Fruit fly (Drosophila melanogaster): ENCODE data around the gene c12.1.

c12.1 gene

dm6 chrX:9319140-9319539, at the start of gene c12.1, which contains the start of gene c12.2:
c12.1 (minus strand) TSS chrX:9319223.
c12.2 (plus strand) TSS chrX:9319359.
- TF ChIP-seq Pif1B (GFP tag; optimal IDR thresholded peaks at IDR 0.05), result no peak
- peak; percentile 51; the same call in 1 of the 2 replicates for TF ChIP-seq CG12605 (GFP tag; IDR thresholded peaks at IDR 0.05)

DNA sequence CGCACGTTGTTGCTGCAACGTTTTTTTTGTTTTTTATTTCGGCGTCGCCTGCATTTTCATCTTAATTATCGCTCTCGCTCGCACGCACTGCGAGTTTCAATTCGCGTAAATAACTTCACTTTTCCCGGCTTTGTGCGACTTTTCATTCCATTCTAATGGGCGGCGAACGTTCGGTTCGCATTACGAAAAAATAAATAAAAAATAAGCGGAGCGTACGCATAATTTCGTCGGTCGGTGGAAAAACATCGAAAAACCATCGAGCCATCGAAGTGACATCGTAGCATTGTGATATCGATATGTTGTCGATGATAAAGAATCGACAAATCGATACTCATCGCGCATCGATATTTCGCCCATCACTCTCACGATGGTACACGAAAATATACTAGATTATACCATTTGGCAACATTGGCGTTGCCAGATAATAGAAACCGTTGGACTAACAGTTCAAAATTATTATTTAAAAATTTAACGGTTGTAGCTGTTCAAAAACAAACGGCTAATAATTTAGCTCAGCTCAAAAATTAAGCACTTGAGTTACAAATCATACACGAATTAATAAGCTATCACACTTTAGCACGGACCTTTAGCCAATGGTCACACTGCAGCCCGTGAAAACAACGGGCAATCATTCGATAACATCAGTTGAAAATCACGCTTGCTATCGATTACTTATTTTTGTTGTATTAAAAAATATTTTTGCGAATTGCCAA, 37.1 kb upstream of the c12.1 start, which contains the start of the genes Zdhhc8 and BCL7-like:
Gene Zdhhc8 (minus strand): TSS at position 232 of the 713 bp plus-strand sequence.
Gene BCL7-like (plus strand): TSS at position 639 of the 713 bp plus-strand sequence.
- TF ChIP-seq CG15710 (tag; optimal IDR thresholded peaks at IDR 0.05) (peak; percentile 4), Pif1B (GFP tag; optimal IDR thresholded peaks at IDR 0.05) (peak; percentile 21), CG32121 (GFP tag; IDR thresholded peaks at IDR 0.05) (no peak), EcR (GFP tag; optimal IDR thresholded peaks at IDR 0.05) (peak; percentile 42), CG12605 (GFP tag; IDR thresholded peaks at IDR 0.05) (no peak), CG4496 (GFP tag; IDR thresholded peaks at IDR 0.05) (peak; percentile 10; the same call in 1 of the 3 replicates), gl (tag; optimal IDR thresholded peaks at IDR 0.05) (peak; percentile 15)

- TF ChIP-seq CG8301 (tag; optimal IDR thresholded peaks at IDR 0.05) (no peak), EcR (GFP tag; optimal IDR thresholded peaks at IDR 0.05) (no peak), D1 (tag; optimal IDR thresholded peaks at IDR 0.05) (no peak), CG4496 (GFP tag; IDR thresholded peaks at IDR 0.05) (no peak), rn (GFP tag; IDR thresholded peaks at IDR 0.05) (no peak), CG13204 (GFP tag; optimal IDR thresholded peaks at IDR 0.05) (no peak), CG8159 (tag; optimal IDR thresholded peaks at IDR 0.05) (no peak), Ets98B (GFP tag; IDR thresholded peaks at IDR 0.05) (no peak), gl (tag; optimal IDR thresholded peaks at IDR 0.05) (no peak), CG34367 (tag; optimal IDR thresholded peaks at IDR 0.05) (no peak), Pif1A (GFP tag; optimal IDR thresholded peaks at IDR 0.05) (no peak), Snoo (tag; optimal IDR thresholded peaks at IDR 0.05) (no peak)
These were observed 36.4 kb upstream of the c12.1 start for dm6 chrX:9355193-9355995.

DNA sequence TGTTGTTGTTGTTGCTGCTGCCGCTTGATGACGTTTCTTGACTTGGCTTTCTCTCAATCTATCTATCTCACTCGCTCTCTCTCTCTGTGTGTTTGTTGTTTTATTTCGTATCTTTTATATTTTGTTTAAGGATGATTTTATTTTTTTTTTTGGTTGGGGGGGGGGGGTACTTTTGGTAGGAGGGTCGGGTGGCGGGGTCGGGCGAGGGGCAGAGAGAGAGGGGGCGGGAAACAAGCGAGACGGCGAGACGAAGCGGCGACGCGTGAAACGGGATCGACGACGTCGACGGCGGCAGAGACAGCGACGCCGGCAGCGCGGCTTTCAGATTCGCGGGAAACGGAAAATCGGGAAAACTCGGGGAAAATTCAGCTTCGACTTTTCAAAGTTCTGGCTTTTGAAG, 35.8 kb upstream of the c12.1 start:
- 0 out of 3 replicates have a peak, but pooled peaks have one; percentile 40 for TF ChIP-seq fd96Ca (GFP tag; IDR thresholded peaks at IDR 0.05)
- no peak for TF ChIP-seq rn (GFP tag; IDR thresholded peaks at IDR 0.05)

DNA sequence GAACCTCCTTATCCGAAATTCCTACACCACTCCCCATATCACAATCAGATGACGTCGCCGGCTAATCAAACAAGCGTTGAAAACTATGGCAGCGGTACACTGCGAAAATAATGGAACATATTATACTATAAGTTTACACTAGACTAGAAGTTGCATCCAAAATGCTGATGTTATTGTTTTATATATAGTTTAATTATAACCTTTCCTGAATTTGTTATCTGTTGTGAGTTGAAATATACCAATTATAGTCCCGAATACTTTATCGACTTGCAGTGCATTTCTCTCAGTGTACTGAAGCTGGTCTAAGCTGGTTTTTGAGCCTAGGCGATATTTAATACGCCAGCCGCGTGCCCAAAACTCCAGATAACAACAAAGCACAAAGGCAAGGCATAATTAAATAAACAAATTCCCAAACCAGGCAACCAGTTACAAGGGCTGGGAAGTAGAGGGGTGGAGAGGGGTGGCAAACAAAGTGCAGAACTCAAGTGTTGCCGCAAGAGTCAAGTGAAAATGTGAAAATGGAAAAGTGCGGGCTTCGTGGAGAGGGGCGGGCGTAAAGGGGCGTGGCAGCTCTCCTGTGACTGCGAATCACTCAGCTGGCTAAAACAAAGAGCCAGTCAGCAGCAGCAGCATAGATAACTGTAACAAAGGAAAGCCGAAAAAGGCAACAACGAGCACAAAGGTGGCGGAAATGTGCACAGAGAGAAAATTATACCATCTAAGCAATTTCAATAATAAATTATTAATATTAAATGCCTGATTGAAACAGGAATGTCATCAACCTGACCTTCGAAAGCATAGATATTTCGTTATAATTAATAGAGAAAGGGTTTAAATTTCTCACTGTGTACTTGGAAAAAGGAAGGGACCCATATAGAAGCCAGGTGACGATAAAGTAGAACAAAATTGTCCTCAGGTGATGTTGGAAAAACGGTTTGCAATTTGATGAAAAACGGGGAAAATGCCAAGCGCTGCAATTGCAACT, 33.4 kb upstream of the c12.1 start:
- TF ChIP-seq CG12605 (GFP tag; IDR thresholded peaks at IDR 0.05) (peak; percentile 44; the same call in 1 of the 2 replicates), CG14655 (GFP tag; optimal IDR thresholded peaks at IDR 0.05) (peak; percentile 54), Pif1A (GFP tag; optimal IDR thresholded peaks at IDR 0.05) (peak; percentile 42), fd96Ca (GFP tag; IDR thresholded peaks at IDR 0.05) (0 out of 3 replicates have a peak, but pooled peaks have one; percentile 13), Pif1B (GFP tag; optimal IDR thresholded peaks at IDR 0.05) (no peak), CG17806 (tag; optimal IDR thresholded peaks at IDR 0.05) (peak; percentile 40), Snoo (tag; optimal IDR thresholded peaks at IDR 0.05) (peak; percentile 60), rn (GFP tag; IDR thresholded peaks at IDR 0.05) (peak; percentile 43), CG32121 (GFP tag; IDR thresholded peaks at IDR 0.05) (peak; percentile 58), CG13204 (GFP tag; optimal IDR thresholded peaks at IDR 0.05) (no peak), CG4496 (GFP tag; IDR thresholded peaks at IDR 0.05) (peak; percentile 72), EcR (GFP tag; optimal IDR thresholded peaks at IDR 0.05) (no peak), Ets98B (GFP tag; IDR thresholded peaks at IDR 0.05) (peak; percentile 64), CG10348 (GFP tag; IDR thresholded peaks at IDR 0.05) (0 out of 2 replicates have a peak, but pooled peaks have one; percentile 21), CG34367 (tag; optimal IDR thresholded peaks at IDR 0.05) (peak; percentile 16), D1 (tag; optimal IDR thresholded peaks at IDR 0.05) (no peak), CG9948 (tag; optimal IDR thresholded peaks at IDR 0.05) (peak; percentile 38), CG8301 (tag; optimal IDR thresholded peaks at IDR 0.05) (peak; percentile 43), CG15710 (tag; optimal IDR thresholded peaks at IDR 0.05) (peak; percentile 27), CG8159 (tag; optimal IDR thresholded peaks at IDR 0.05) (peak; percentile 47), gl (tag; optimal IDR thresholded peaks at IDR 0.05) (no peak)

Measured in whole organism, pupa.